Fruit fly (Drosophila melanogaster) whole organism, embryonic: ENCODE results near the gene CG42792.
A peak's percentile ranks its signal among the peaks of the same experiment; 100 is the strongest.

Experiments used
- Abd-B ChIP-seq: fragments of 200-800 bp; sonication (Bioruptor generic); optimal IDR thresholded peaks from 2 replicates; lab custom pipeline; 2018; ENCODE audit warnings: missing biosample characterization, mild to moderate bottlenecking, missing genetic modification characterization, moderate library complexity
- Asciz ChIP-seq: fragments of 200-800 bp; sonication (Bioruptor generic); optimal IDR thresholded peaks from 2 replicates; lab custom pipeline; 2017; ENCODE audit warnings: missing biosample characterization, mild to moderate bottlenecking, missing genetic modification characterization, missing genetic modification reagents
- Atf-2 ChIP-seq: fragments of 200-800 bp; sonication (Bioruptor generic); optimal IDR thresholded peaks from 2 replicates; lab custom pipeline; 2016; ENCODE audit warnings: missing biosample characterization, missing genetic modification characterization
- B-H2 ChIP-seq: fragments of 200-800 bp; sonication (Bioruptor generic); optimal IDR thresholded peaks from 2 replicates; lab custom pipeline; 2018; ENCODE audit warnings: missing biosample characterization, mild to moderate bottlenecking, missing genetic modification characterization
- CG10147 ChIP-seq: fragments of 200-800 bp; sonication (Bioruptor generic); optimal IDR thresholded peaks from 2 replicates; lab custom pipeline; 2019; ENCODE audit warnings: missing biosample characterization, mild to moderate bottlenecking, missing genetic modification characterization, moderate library complexity
- CG11085 ChIP-seq: fragments of 200-800 bp; sonication (Bioruptor generic); IDR thresholded peaks from 2 replicates; pipeline ENCODE4 v1.3.6; 2022; ENCODE audit warnings: missing biosample characterization, missing genetic modification characterization
- CG12219 ChIP-seq: fragments of 200-800 bp; sonication (Bioruptor generic); optimal IDR thresholded peaks from 3 replicates; lab custom pipeline; 2018; ENCODE audit warnings: missing biosample characterization, mild to moderate bottlenecking, missing genetic modification characterization
- CG12391 ChIP-seq: fragments of 200-800 bp; sonication (Bioruptor generic); optimal IDR thresholded peaks from 3 replicates; lab custom pipeline; 2018; ENCODE audit warnings: missing biosample characterization, mild to moderate bottlenecking, missing genetic modification characterization, moderate library complexity
- CG13287 ChIP-seq: fragments of 200-800 bp; sonication (Bioruptor generic); IDR thresholded peaks from 2 replicates; pipeline ENCODE4 v1.3.6; 2022; ENCODE audit warnings: missing biosample characterization, missing genetic modification characterization; ENCODE audit not compliant: partially characterized antibody
- CG14050 ChIP-seq: fragments of 200-800 bp; sonication (Bioruptor generic); IDR thresholded peaks from 3 replicates; pipeline ENCODE4 v1.3.6; 2022; ENCODE audit warnings: missing biosample characterization, missing genetic modification characterization
- CG15073 ChIP-seq: fragments of 200-800 bp; sonication (Bioruptor generic); optimal IDR thresholded peaks from 2 replicates; lab custom pipeline; 2016; ENCODE audit warnings: missing biosample characterization, missing genetic modification characterization
- CG15696 ChIP-seq: fragments of 200-800 bp; sonication (Bioruptor generic); optimal IDR thresholded peaks from 2 replicates; lab custom pipeline; 2019; ENCODE audit warnings: missing biosample characterization, mild to moderate bottlenecking, missing genetic modification characterization, moderate library complexity
- CG1602 ChIP-seq: fragments of 200-800 bp; sonication (Bioruptor generic); optimal IDR thresholded peaks from 3 replicates; lab custom pipeline; 2016; ENCODE audit warnings: missing biosample characterization, missing genetic modification characterization
- CG2199 ChIP-seq: fragments of 200-800 bp; sonication (Bioruptor generic); IDR thresholded peaks from 3 replicates; pipeline ENCODE4 v1.3.6; 2022; ENCODE audit warnings: missing biosample characterization, missing genetic modification characterization
- CG2202 ChIP-seq: fragments of 200-800 bp; sonication (Bioruptor generic); optimal IDR thresholded peaks from 2 replicates; lab custom pipeline; 2018; ENCODE audit warnings: missing biosample characterization, mild to moderate bottlenecking, missing genetic modification characterization
- CG32772 ChIP-seq: fragments of 200-800 bp; sonication (Bioruptor generic); IDR thresholded peaks from 2 replicates; pipeline ENCODE4 v1.3.6; 2022; ENCODE audit warnings: missing biosample characterization, missing genetic modification characterization
- CG4360 ChIP-seq: fragments of 200-800 bp; sonication (Bioruptor generic); IDR thresholded peaks from 2 replicates; pipeline ENCODE4 v1.3.6; 2022; ENCODE audit warnings: missing biosample characterization, missing genetic modification characterization
- CG4404 ChIP-seq: fragments of 200-800 bp; sonication (Bioruptor generic); IDR thresholded peaks from 2 replicates; pipeline ENCODE4 v1.3.6; 2022; ENCODE audit warnings: missing biosample characterization, missing genetic modification characterization
- CG4707 ChIP-seq: fragments of 200-800 bp; sonication (Bioruptor generic); optimal IDR thresholded peaks from 2 replicates; lab custom pipeline; 2018; ENCODE audit warnings: missing biosample characterization, mild to moderate bottlenecking, missing genetic modification characterization, moderate library complexity
- CG6175 ChIP-seq: fragments of 200-800 bp; sonication (Bioruptor generic); IDR thresholded peaks from 3 replicates; pipeline ENCODE4 v1.3.6; 2022; ENCODE audit warnings: missing biosample characterization, missing genetic modification characterization
- CG7928 ChIP-seq: fragments of 200-800 bp; sonication (Bioruptor generic); optimal IDR thresholded peaks from 2 replicates; lab custom pipeline; 2017; ENCODE audit warnings: missing biosample characterization, mild to moderate bottlenecking, missing genetic modification characterization
- CG7987 ChIP-seq: fragments of 200-800 bp; sonication (Bioruptor generic); optimal IDR thresholded peaks from 2 replicates; lab custom pipeline; 2018; ENCODE audit warnings: missing biosample characterization, mild to moderate bottlenecking, missing genetic modification characterization, moderate library complexity
- Deaf1 ChIP-seq: fragments of 200-800 bp; optimal IDR thresholded peaks from 3 replicates; lab custom pipeline; 2019; ENCODE audit warnings: missing biosample characterization, mild to moderate bottlenecking, missing genetic modification characterization, moderate library complexity
- Elba2 ChIP-seq: fragments of 200-800 bp; sonication (Bioruptor generic); optimal IDR thresholded peaks from 3 replicates; lab custom pipeline; 2016; ENCODE audit warnings: missing biosample characterization, missing genetic modification characterization
- GATAe ChIP-seq: fragments of 200-800 bp; sonication (Bioruptor generic); conservative IDR thresholded peaks from 2 replicates; pipeline ENCODE4 v1.3.6; 2022; ENCODE audit warnings: missing biosample characterization, missing genetic modification characterization
- Gsc ChIP-seq: fragments of 200-800 bp; sonication (Bioruptor generic); IDR thresholded peaks from 2 replicates; pipeline ENCODE4 v1.3.6; 2022; ENCODE audit warnings: missing biosample characterization, missing genetic modification characterization
- HLH3B ChIP-seq: fragments of 200-800 bp; sonication (Bioruptor generic); IDR thresholded peaks from 2 replicates; pipeline ENCODE4 v1.3.6; 2022; ENCODE audit warnings: missing biosample characterization, missing genetic modification characterization
- Hr3 ChIP-seq: fragments of 200-800 bp; sonication (Bioruptor generic); optimal IDR thresholded peaks from 3 replicates; lab custom pipeline; 2016; ENCODE audit warnings: missing biosample characterization, missing genetic modification characterization
- Hr51 ChIP-seq, 2 experiments: fragments of 200-800 bp; sonication (Bioruptor generic); optimal IDR thresholded peaks; 2 replicates in 1 of 2; 3 replicates in 1 of 2; lab custom pipeline; 2016 to 2018; ENCODE audit warnings: missing biosample characterization in 2 of 2, missing genetic modification characterization in 2 of 2, mild to moderate bottlenecking in 1 of 2, moderate library complexity in 1 of 2
- Myb ChIP-seq: fragments of 200-800 bp; sonication (Bioruptor generic); optimal IDR thresholded peaks from 2 replicates; lab custom pipeline; 2016; ENCODE audit warnings: missing biosample characterization, missing genetic modification characterization
- Ravus ChIP-seq: fragments of 200-800 bp; sonication (Bioruptor generic); IDR thresholded peaks from 2 replicates; pipeline ENCODE4 v1.3.6; 2022; ENCODE audit warnings: missing biosample characterization, missing genetic modification characterization
- Rfx ChIP-seq: fragments of 200-800 bp; sonication (Bioruptor generic); IDR thresholded peaks from 2 replicates; pipeline ENCODE4 v1.3.6; 2022; ENCODE audit warnings: missing biosample characterization, missing genetic modification characterization
- Sry-δ ChIP-seq: fragments of 200-800 bp; sonication (Bioruptor generic); optimal IDR thresholded peaks from 2 replicates; lab custom pipeline; 2016; ENCODE audit warnings: missing biosample characterization, missing genetic modification characterization
- Stat92E ChIP-seq, 3 experiments: fragments of >200 bp in 2 of 3; fragments of 200-800 bp in 1 of 3; sonication (Bioruptor generic) in 1 of 3; optimal IDR thresholded peaks; 2 replicates each; lab custom pipeline; 2017 to 2019; ENCODE audit warnings: missing biosample characterization in 3 of 3, missing genetic modification characterization in 3 of 3, mild to moderate bottlenecking in 1 of 3, moderate library complexity in 1 of 3
- Vsx1 ChIP-seq: fragments of 200-800 bp; sonication (Bioruptor generic); optimal IDR thresholded peaks from 2 replicates; lab custom pipeline; 2017; ENCODE audit warnings: missing biosample characterization, mild to moderate bottlenecking, missing genetic modification characterization, missing genetic modification reagents
- bsh ChIP-seq, 2 experiments: fragments of 200-800 bp; sonication (Bioruptor generic); optimal IDR thresholded peaks; 2 replicates each; lab custom pipeline; 2017 to 2018; ENCODE audit warnings: mild to moderate bottlenecking in 2 of 2, missing biosample characterization in 2 of 2, missing genetic modification characterization in 2 of 2, moderate library complexity in 1 of 2
- cas ChIP-seq: fragments of 200-800 bp; sonication (Bioruptor generic); IDR thresholded peaks from 2 replicates; pipeline ENCODE4 v1.3.6; 2022; ENCODE audit warnings: missing biosample characterization, missing genetic modification characterization
- da ChIP-seq: fragments of 200-800 bp; sonication (Bioruptor generic); optimal IDR thresholded peaks from 2 replicates; lab custom pipeline; 2016; ENCODE audit warnings: missing biosample characterization, missing genetic modification characterization
- fd64A ChIP-seq: fragments of 200-800 bp; sonication (Bioruptor generic); optimal IDR thresholded peaks from 3 replicates; lab custom pipeline; 2018; ENCODE audit warnings: missing biosample characterization, mild to moderate bottlenecking, missing genetic modification characterization
- fu2 ChIP-seq: fragments of 200-800 bp; sonication (Bioruptor generic); optimal IDR thresholded peaks from 2 replicates; lab custom pipeline; 2016; ENCODE audit warnings: missing biosample characterization, missing genetic modification characterization
- gsb-n ChIP-seq: fragments of 200-800 bp; sonication (Bioruptor generic); optimal IDR thresholded peaks from 3 replicates; lab custom pipeline; 2018; ENCODE audit warnings: missing biosample characterization, mild to moderate bottlenecking, missing genetic modification characterization
- hkb ChIP-seq, 2 experiments: fragments of 200-800 bp in 1 of 2; fragments of >200 bp in 1 of 2; sonication (Bioruptor generic) in 1 of 2; IDR thresholded peaks in 1 of 2; optimal IDR thresholded peaks in 1 of 2; 2 replicates each; pipeline versions ENCODE4 v1.3.6 to Lab custom; 2017 to 2022; ENCODE audit warnings: missing biosample characterization in 1 of 2, missing genetic modification characterization in 1 of 2
- hth ChIP-seq: fragments of >200 bp; optimal IDR thresholded peaks from 2 replicates; lab custom pipeline; 2017; ENCODE audit warnings: inconsistent platforms
- knrl ChIP-seq: fragments of 200-800 bp; sonication (Bioruptor generic); IDR thresholded peaks from 3 replicates; pipeline ENCODE4 v1.3.6; 2022; ENCODE audit warnings: missing biosample characterization, missing genetic modification characterization; ENCODE audit not compliant: partially characterized antibody
- mirr ChIP-seq: fragments of 200-800 bp; sonication (Bioruptor generic); optimal IDR thresholded peaks from 3 replicates; lab custom pipeline; 2018; ENCODE audit warnings: missing biosample characterization, mild to moderate bottlenecking, missing genetic modification characterization
- nau ChIP-seq: fragments of 200-800 bp; sonication (Bioruptor generic); optimal IDR thresholded peaks from 3 replicates; lab custom pipeline; 2017; ENCODE audit warnings: missing biosample characterization, mild to moderate bottlenecking, missing genetic modification characterization, missing genetic modification reagents
- pfk ChIP-seq: fragments of 200-800 bp; sonication (Bioruptor generic); optimal IDR thresholded peaks from 2 replicates; lab custom pipeline; 2018; ENCODE audit warnings: missing biosample characterization, mild to moderate bottlenecking, missing genetic modification characterization, moderate library complexity
- schlank ChIP-seq: fragments of 200-800 bp; sonication (Bioruptor generic); optimal IDR thresholded peaks from 2 replicates; lab custom pipeline; 2018; ENCODE audit warnings: missing biosample characterization, mild to moderate bottlenecking, missing genetic modification characterization
- sens ChIP-seq: fragments of 200-800 bp; sonication (Bioruptor generic); peaks from one replicate; lab custom pipeline; 2016; ENCODE audit warnings: missing biosample characterization, missing genetic modification characterization
- sisA ChIP-seq: fragments of 200-800 bp; sonication (Bioruptor generic); IDR thresholded peaks from 2 replicates; pipeline ENCODE4 v1.3.6; 2022; ENCODE audit warnings: missing biosample characterization, missing genetic modification characterization
- tap ChIP-seq: fragments of 200-800 bp; optimal IDR thresholded peaks from 3 replicates; lab custom pipeline; 2019; ENCODE audit warnings: missing biosample characterization, mild to moderate bottlenecking, missing genetic modification characterization, moderate library complexity

Gene CG42792

dm6 chr2L:15909826-15910225 lies 44.6 kb upstream of the CG42792 start (continued):
- no peak for TF ChIP-seq knrl (GFP tag; lab: Robert Waterston, UW)
- no peak for TF ChIP-seq cas
- TF ChIP-seq CG10147 (GFP tag; lab: Kevin White, UChicago), result no peak
- TF ChIP-seq CG14050 (GFP tag; lab: Robert Waterston, UW), result no peak
- no peak for TF ChIP-seq nau (GFP tag; lab: Kevin White, UChicago)
- TF ChIP-seq CG2199 (GFP tag; lab: Robert Waterston, UW), result 0 out of 3 replicates have a peak, but pooled peaks have one; percentile 54
- TF ChIP-seq Atf-2, result no peak
- TF ChIP-seq Rfx (GFP tag; lab: Robert Waterston, UW), result peak; percentile 33; the same call in 1 of the 2 replicates
- TF ChIP-seq sisA (GFP tag; lab: Robert Waterston, UW), result no peak
- peak; percentile 85 for TF ChIP-seq sens (GFP tag; lab: Kevin White, UChicago)
- no peak for TF ChIP-seq gsb-n
- no peak for TF ChIP-seq Gsc
- no peak for TF ChIP-seq CG2202 (tag; lab: Kevin White, UChicago)
- TF ChIP-seq Hr51 (GFP tag; optimal IDR thresholded peaks at IDR 0.05; lab: Kevin White, UChicago), result no peak
- no peak for TF ChIP-seq Stat92E (GFP tag; optimal IDR thresholded peaks at IDR 0.05; lab: Kevin White, UChicago)
- no peak for TF ChIP-seq Hr3 (GFP tag; lab: Kevin White, UChicago)
- no peak for TF ChIP-seq CG4707 (GFP tag; lab: Kevin White, UChicago)
- TF ChIP-seq fd64A, result no peak
- TF ChIP-seq hth (lab: Kevin White, UChicago), result no peak
- no peak for TF ChIP-seq CG15073
- no peak for TF ChIP-seq CG1602 (GFP tag; lab: Kevin White, UChicago)
- TF ChIP-seq fu2 (GFP tag; lab: Kevin White, UChicago), result no peak
- no peak for TF ChIP-seq CG11085 (GFP tag; lab: Robert Waterston, UW)
- TF ChIP-seq schlank (tag; lab: Kevin White, UChicago), result peak; percentile 15
- no peak for TF ChIP-seq CG12391 (tag; lab: Kevin White, UChicago)
- peak; percentile 43 for TF ChIP-seq CG13287 (GFP tag; lab: Robert Waterston, UW)
- no peak for TF ChIP-seq CG7928
- no peak for TF ChIP-seq GATAe (GFP tag; lab: Robert Waterston, UW)
- TF ChIP-seq Elba2 (GFP tag; lab: Kevin White, UChicago), result no peak
- TF ChIP-seq CG6175 (GFP tag; lab: Robert Waterston, UW), result no peak
- TF ChIP-seq CG7987 (GFP tag; lab: Kevin White, UChicago), result peak; percentile 81
- no peak for TF ChIP-seq Myb (GFP tag; lab: Kevin White, UChicago)
- no peak for TF ChIP-seq Asciz
- TF ChIP-seq CG15696 (tag; lab: Kevin White, UChicago), result no peak
- TF ChIP-seq tap (tag; lab: Kevin White, UChicago), result no peak
- TF ChIP-seq da (GFP tag; lab: Kevin White, UChicago), result no peak
- TF ChIP-seq CG32772, result no peak
- peak; percentile 91 for TF ChIP-seq mirr (GFP tag; lab: Kevin White, UChicago)
- no peak for TF ChIP-seq CG4360 (GFP tag; lab: Robert Waterston, UW)
- no peak for TF ChIP-seq CG4404 (GFP tag; lab: Robert Waterston, UW)
- no peak for TF ChIP-seq hkb (optimal IDR thresholded peaks at IDR 0.05; lab: Kevin White, UChicago)
- TF ChIP-seq hkb (GFP tag; IDR thresholded peaks at IDR 0.05; lab: Robert Waterston, UW), result no peak
- peak; percentile 12 for TF ChIP-seq CG12219 (GFP tag; lab: Kevin White, UChicago)
- TF ChIP-seq HLH3B (GFP tag; lab: Robert Waterston, UW), result no peak
- no peak for TF ChIP-seq bsh (GFP tag; optimal IDR thresholded peaks at IDR 0.05; lab: Kevin White, UChicago)
- TF ChIP-seq Deaf1 (tag; lab: Kevin White, UChicago), result peak; percentile 59
- TF ChIP-seq Abd-B (GFP tag; lab: Kevin White, UChicago), result peak; percentile 7
- TF ChIP-seq Vsx1, result no peak
- peak; percentile 66 for TF ChIP-seq B-H2
- TF ChIP-seq Sry-δ, result no peak
- no peak for TF ChIP-seq Ravus
- TF ChIP-seq pfk (GFP tag; lab: Kevin White, UChicago), result no peak
